Fruit fly (Drosophila melanogaster) Kc167 (cell line): ENCODE measurements around the gene Marcal1.

ENCODE experiments used
- Myc ChIP-seq: fragments of >200 bp; optimal IDR thresholded peaks from 2 replicates; lab custom pipeline; 2017; ENCODE audit warnings: missing external identifiers
- Sin3A ChIP-seq: fragments of >200 bp; optimal IDR thresholded peaks from 2 replicates; lab custom pipeline; 2018; ENCODE audit warnings: missing external identifiers
- h ChIP-seq: fragments of >200 bp; optimal IDR thresholded peaks from 3 replicates; lab custom pipeline; 2018; ENCODE audit warnings: missing external identifiers
- psq ChIP-seq: fragments of >200 bp; optimal IDR thresholded peaks from 2 replicates; lab custom pipeline; 2017; ENCODE audit warnings: missing external identifiers
- ttk ChIP-seq: sonication (Bioruptor generic); optimal IDR thresholded peaks from 2 replicates; lab custom pipeline; 2017; ENCODE audit warnings: missing external identifiers

DNA sequence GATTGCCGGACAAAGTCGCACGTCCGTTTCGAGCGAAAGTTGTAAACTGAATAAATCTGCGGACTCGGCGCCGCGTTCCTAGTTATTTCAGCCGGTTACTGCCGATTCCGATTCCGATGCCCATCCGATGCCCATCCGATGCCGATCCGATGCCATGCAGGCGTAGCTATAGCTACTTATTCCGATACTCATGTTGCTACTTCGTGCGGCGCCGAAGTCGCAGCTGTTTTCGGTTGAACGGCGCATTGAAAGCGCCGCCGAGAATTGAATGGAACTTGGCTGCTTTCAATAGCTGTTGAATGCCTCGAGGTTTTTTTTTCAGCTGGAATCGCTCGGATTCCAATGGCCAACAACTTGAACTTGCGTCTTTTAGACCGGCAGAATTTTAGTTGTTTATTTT is 27.0 kb upstream of the Marcal1 start:
- TF ChIP-seq ttk (lab: Kevin White, UChicago), result no peak
- no peak for TF ChIP-seq Sin3A (lab: Kevin White, UChicago)
- no peak for TF ChIP-seq h
- no peak for TF ChIP-seq Myc
- no peak for TF ChIP-seq psq (lab: Kevin White, UChicago)
